Worm (Caenorhabditis elegans) whole organism, L1 larva: Measurements from ENCODE around the gene nhr-185.
A peak's percentile ranks its signal among the peaks of the same experiment; 100 is the strongest.

ENCODE experiments used
- C04F5.9 ChIP-seq: sonication (generic microtip); optimal IDR thresholded peaks from 2 replicates; lab custom pipeline; 2016; ENCODE audit warnings: missing genetic modification characterization, missing compliant biosample characterization
- C34B4.2 ChIP-seq: sonication (generic microtip); optimal IDR thresholded peaks from 2 replicates; lab custom pipeline; 2017; ENCODE audit warnings: mild to moderate bottlenecking, missing genetic modification characterization, missing compliant biosample characterization
- Y116A8C.19 ChIP-seq: sonication (generic microtip); optimal IDR thresholded peaks from 2 replicates; lab custom pipeline; 2016; ENCODE audit warnings: missing compliant biosample characterization, missing genetic modification characterization, borderline replicate concordance
- aha-1 ChIP-seq: fragments of 150-350 bp; optimal IDR thresholded peaks from 2 replicates; lab custom pipeline; 2014; ENCODE audit warnings: missing biosample characterization, missing genetic modification characterization
- aly-2 ChIP-seq: fragments of 150-350 bp; optimal IDR thresholded peaks from 2 replicates; lab custom pipeline; 2014; ENCODE audit warnings: missing biosample characterization, missing genetic modification characterization
- ama-1 ChIP-seq: fragments of 150-350 bp; optimal IDR thresholded peaks from 2 replicates; lab custom pipeline; 2014
- ceh-8 ChIP-seq: fragments of 200-800 bp; sonication (Bioruptor generic); optimal IDR thresholded peaks from 2 replicates; lab custom pipeline; 2018; ENCODE audit warnings: mild to moderate bottlenecking, missing genetic modification characterization, moderate library complexity, missing compliant biosample characterization
- ceh-88 ChIP-seq: fragments of 200-800 bp; sonication (Bioruptor generic); IDR thresholded peaks from 2 replicates; pipeline ENCODE4 v1.3.6; 2022; ENCODE audit warnings: missing genetic modification characterization, missing compliant biosample characterization
- dpl-1 ChIP-seq, 3 experiments: fragments of 150-350 bp in 2 of 3; sonication (generic microtip) in 1 of 3; optimal IDR thresholded peaks; 2 replicates each; lab custom pipeline; 2014 to 2017; ENCODE audit warnings: missing biosample characterization in 3 of 3, missing genetic modification characterization in 3 of 3, missing genetic modification reagents in 3 of 3
- dsc-1 ChIP-seq: sonication (generic microtip); optimal IDR thresholded peaks from 2 replicates; lab custom pipeline; 2016; ENCODE audit warnings: mild to moderate bottlenecking, missing genetic modification characterization, missing compliant biosample characterization
- efl-3 ChIP-seq: fragments of 200-800 bp; sonication (Bioruptor generic); optimal IDR thresholded peaks from 2 replicates; lab custom pipeline; 2018; ENCODE audit warnings: mild to moderate bottlenecking, missing genetic modification characterization, missing compliant biosample characterization
- egl-13 ChIP-seq: sonication (generic microtip); optimal IDR thresholded peaks from 2 replicates; lab custom pipeline; 2016; ENCODE audit warnings: missing genotype, missing genetic modification reagents, missing genetic modification characterization, missing compliant biosample characterization
- elt-2 ChIP-seq: sonication (generic microtip); optimal IDR thresholded peaks from 2 replicates; lab custom pipeline; 2016; ENCODE audit warnings: missing genetic modification characterization, mild to moderate bottlenecking, inconsistent platforms, missing compliant biosample characterization, missing genetic modification reagents
- elt-3 ChIP-seq, 6 experiments: fragments of 150-350 bp in 1 of 6; sonication (generic microtip); optimal IDR thresholded peaks; 2 replicates each; lab custom pipeline; 2017 to 2018; ENCODE audit warnings: missing biosample characterization in 6 of 6, missing genetic modification characterization in 6 of 6, inconsistent platforms in 1 of 6
- fkh-4 ChIP-seq: sonication (generic microtip); optimal IDR thresholded peaks from 2 replicates; lab custom pipeline; 2016; ENCODE audit warnings: missing compliant biosample characterization, missing genetic modification characterization, borderline replicate concordance
- fkh-8 ChIP-seq: sonication (generic microtip); optimal IDR thresholded peaks from 2 replicates; lab custom pipeline; 2016; ENCODE audit warnings: mild to moderate bottlenecking, missing genetic modification characterization, missing compliant biosample characterization
- fos-1 ChIP-seq: fragments of 150-350 bp; optimal IDR thresholded peaks from 2 replicates; lab custom pipeline; 2014; ENCODE audit warnings: missing biosample characterization, missing genetic modification characterization
- grh-1 ChIP-seq: fragments of 200-800 bp; sonication (Bioruptor generic); IDR thresholded peaks from 2 replicates; pipeline ENCODE4 v1.3.6; 2022; ENCODE audit warnings: missing genetic modification reagents, missing genetic modification characterization, missing compliant biosample characterization
- hlh-4 ChIP-seq: sonication (generic microtip); optimal IDR thresholded peaks from 2 replicates; lab custom pipeline; 2016; ENCODE audit warnings: mild to moderate bottlenecking, missing genetic modification characterization, missing compliant biosample characterization
- irx-1 ChIP-seq: sonication (generic microtip); optimal IDR thresholded peaks from 2 replicates; lab custom pipeline; 2016; ENCODE audit warnings: missing genetic modification characterization, missing compliant biosample characterization
- isw-1 ChIP-seq: fragments of 200-800 bp; sonication (Bioruptor generic); IDR thresholded peaks from 2 replicates; pipeline ENCODE4 v1.3.6; 2022; ENCODE audit warnings: missing genetic modification characterization, missing compliant biosample characterization
- jun-1 ChIP-seq: fragments of 150-350 bp; optimal IDR thresholded peaks from 2 replicates; lab custom pipeline; 2014; ENCODE audit warnings: missing biosample characterization, missing genetic modification reagents, missing genetic modification characterization
- lin-13 ChIP-seq: fragments of 150-350 bp; optimal IDR thresholded peaks from 2 replicates; lab custom pipeline; 2014; ENCODE audit warnings: missing biosample characterization, missing genetic modification reagents, missing genetic modification characterization
- lin-14 ChIP-seq: fragments of 200-800 bp; sonication (Bioruptor generic); optimal IDR thresholded peaks from 2 replicates; lab custom pipeline; 2018; ENCODE audit warnings: mild to moderate bottlenecking, missing genetic modification characterization, moderate library complexity, missing compliant biosample characterization
- lin-15B ChIP-seq: fragments of 150-350 bp; sonication (generic microtip); optimal IDR thresholded peaks from 3 replicates; lab custom pipeline; 2014; ENCODE audit warnings: missing biosample characterization, missing genetic modification characterization
- lsy-2 ChIP-seq, 2 experiments: fragments of 150-350 bp; optimal IDR thresholded peaks; 2 replicates each; lab custom pipeline; 2014; ENCODE audit warnings: missing biosample characterization in 2 of 2, missing genetic modification characterization in 2 of 2
- mep-1 ChIP-seq: fragments of 150-350 bp; optimal IDR thresholded peaks from 2 replicates; lab custom pipeline; 2014; ENCODE audit warnings: missing biosample characterization, missing genetic modification characterization
- nhr-11 ChIP-seq: fragments of 150-350 bp; optimal IDR thresholded peaks from 2 replicates; lab custom pipeline; 2014; ENCODE audit warnings: missing biosample characterization, missing genetic modification characterization
- nhr-12 ChIP-seq: sonication (generic microtip); optimal IDR thresholded peaks from 2 replicates; lab custom pipeline; 2017; ENCODE audit warnings: missing biosample characterization, missing genetic modification characterization
- nhr-20 ChIP-seq: sonication (generic microtip); optimal IDR thresholded peaks from 2 replicates; lab custom pipeline; 2016; ENCODE audit warnings: mild to moderate bottlenecking, missing genetic modification characterization, missing compliant biosample characterization
- nhr-28 ChIP-seq: fragments of 150-350 bp; optimal IDR thresholded peaks from 2 replicates; lab custom pipeline; 2014; ENCODE audit warnings: missing biosample characterization, missing genetic modification characterization
- nhr-47 ChIP-seq: sonication (generic microtip); optimal IDR thresholded peaks from 2 replicates; lab custom pipeline; 2016; ENCODE audit warnings: mild to moderate bottlenecking, missing genetic modification characterization, moderate library complexity, missing compliant biosample characterization
- nhr-71 ChIP-seq: sonication (generic microtip); optimal IDR thresholded peaks from 2 replicates; lab custom pipeline; 2016; ENCODE audit warnings: mild to moderate bottlenecking, missing genetic modification characterization, moderate library complexity, missing compliant biosample characterization
- nhr-76 ChIP-seq: sonication (generic microtip); optimal IDR thresholded peaks from 2 replicates; lab custom pipeline; 2017; ENCODE audit warnings: missing biosample characterization, missing genetic modification characterization
- nhr-77 ChIP-seq: fragments of 150-350 bp; optimal IDR thresholded peaks from 2 replicates; lab custom pipeline; 2014; ENCODE audit warnings: missing biosample characterization, missing genetic modification characterization
- nhr-84 ChIP-seq: sonication (generic microtip); optimal IDR thresholded peaks from 2 replicates; lab custom pipeline; 2017; ENCODE audit warnings: missing biosample characterization, missing genetic modification characterization
- pag-3 ChIP-seq: sonication (generic microtip); optimal IDR thresholded peaks from 2 replicates; lab custom pipeline; 2017; ENCODE audit warnings: missing genetic modification characterization, mild to moderate bottlenecking, missing compliant biosample characterization, antibody characterized with exemption, borderline replicate concordance; ENCODE audit not compliant: insufficient read depth
- pax-3 ChIP-seq: fragments of 200-800 bp; sonication (Bioruptor generic); optimal IDR thresholded peaks from 2 replicates; lab custom pipeline; 2018; ENCODE audit warnings: mild to moderate bottlenecking, missing genetic modification characterization, moderate library complexity, missing compliant biosample characterization
- pqm-1 ChIP-seq: sonication (generic microtip); optimal IDR thresholded peaks from 3 replicates; lab custom pipeline; 2017; ENCODE audit warnings: missing biosample characterization, missing genetic modification characterization
- skn-1 ChIP-seq: fragments of 150-350 bp; optimal IDR thresholded peaks from 2 replicates; lab custom pipeline; 2014; ENCODE audit warnings: missing biosample characterization, missing genetic modification characterization
- sox-4 ChIP-seq: sonication (generic microtip); optimal IDR thresholded peaks from 2 replicates; lab custom pipeline; 2016; ENCODE audit warnings: missing genetic modification characterization, missing compliant biosample characterization
- sptf-1 ChIP-seq: fragments of 150-350 bp; optimal IDR thresholded peaks from 2 replicates; lab custom pipeline; 2014; ENCODE audit warnings: missing biosample characterization, missing genetic modification characterization
- swsn-7 ChIP-seq: sonication (generic microtip); optimal IDR thresholded peaks from 2 replicates; lab custom pipeline; 2016; ENCODE audit warnings: missing genetic modification characterization, missing compliant biosample characterization
- tbx-2 ChIP-seq: sonication (generic microtip); optimal IDR thresholded peaks from 2 replicates; lab custom pipeline; 2016; ENCODE audit warnings: missing genetic modification characterization, missing compliant biosample characterization
- tlp-1 ChIP-seq: fragments of 150-350 bp; optimal IDR thresholded peaks from 2 replicates; lab custom pipeline; 2014; ENCODE audit warnings: missing biosample characterization, missing genetic modification characterization
- unc-62 ChIP-seq: fragments of 150-350 bp; optimal IDR thresholded peaks from 2 replicates; lab custom pipeline; 2014; ENCODE audit warnings: missing biosample characterization, missing genetic modification reagents, missing genetic modification characterization
- xbp-1 ChIP-seq: sonication (generic microtip); optimal IDR thresholded peaks from 2 replicates; lab custom pipeline; 2016; ENCODE audit warnings: missing genetic modification characterization, missing compliant biosample characterization
- ztf-4 ChIP-seq: fragments of 150-350 bp; optimal IDR thresholded peaks from 2 replicates; lab custom pipeline; 2014; ENCODE audit warnings: missing biosample characterization, missing genetic modification characterization

Gene nhr-185

DNA sequence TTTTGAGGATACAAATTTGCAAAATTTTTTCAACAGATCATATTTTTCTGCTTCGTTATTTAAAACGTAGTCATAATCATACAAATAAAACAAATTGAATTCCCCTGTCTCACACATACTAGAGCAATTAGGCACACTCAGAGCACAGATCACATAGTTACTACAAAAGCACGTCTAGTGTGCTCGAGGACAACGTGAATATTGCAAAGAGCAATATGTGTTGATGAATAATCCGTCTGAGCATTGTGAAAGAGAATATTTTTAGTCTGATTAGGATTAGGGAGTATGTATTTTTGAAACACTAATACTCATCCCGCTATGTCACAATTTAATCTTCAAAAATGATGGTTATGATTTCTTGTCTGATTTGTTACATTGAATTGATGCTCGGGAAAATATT is 30.1 kb upstream of the nhr-185 start:
- peak; percentile 13 for TF ChIP-seq nhr-47 (tag; lab: Kevin White, UChicago)
- no peak for TF ChIP-seq efl-3
- peak; percentile 75 for TF ChIP-seq fkh-8 (tag; lab: Kevin White, UChicago)
- no peak for TF ChIP-seq lin-15B
- no peak for TF ChIP-seq jun-1
- TF ChIP-seq pax-3: peak; percentile 14
- peak; percentile 5 for TF ChIP-seq nhr-71 (tag; lab: Kevin White, UChicago)
- no peak for TF ChIP-seq skn-1 (tag; lab: Kevin White, UChicago)
- no peak for TF ChIP-seq ztf-4 (tag; lab: Kevin White, UChicago)
- no peak for TF ChIP-seq tbx-2
- no peak for TF ChIP-seq elt-3 (tag; optimal IDR thresholded peaks at IDR 0.05; lab: Kevin White, UChicago)
- no peak for TF ChIP-seq grh-1 (GFP tag; lab: Robert Waterston, UW)
- no peak for TF ChIP-seq ceh-88 (GFP tag; lab: Robert Waterston, UW)
- TF ChIP-seq egl-13 (tag; lab: Kevin White, UChicago): no peak
- no peak for TF ChIP-seq dpl-1 (GFP tag; optimal IDR thresholded peaks at IDR 0.05; lab: Kevin White, UChicago)
- TF ChIP-seq unc-62 (GFP tag; lab: Kevin White, UChicago): no peak
- TF ChIP-seq aha-1 (tag; lab: Kevin White, UChicago): no peak
- TF ChIP-seq xbp-1 (tag; lab: Kevin White, UChicago): no peak
- peak; percentile 85 for TF ChIP-seq dsc-1
- TF ChIP-seq nhr-76 (tag; lab: Kevin White, UChicago): no peak
- TF ChIP-seq tlp-1: no peak
- TF ChIP-seq nhr-84 (tag; lab: Kevin White, UChicago): no peak
- TF ChIP-seq fos-1 (tag; lab: Kevin White, UChicago): no peak
- no peak for TF ChIP-seq swsn-7
- no peak for TF ChIP-seq mep-1 (tag; lab: Kevin White, UChicago)
- TF ChIP-seq ama-1: no peak

DNA sequence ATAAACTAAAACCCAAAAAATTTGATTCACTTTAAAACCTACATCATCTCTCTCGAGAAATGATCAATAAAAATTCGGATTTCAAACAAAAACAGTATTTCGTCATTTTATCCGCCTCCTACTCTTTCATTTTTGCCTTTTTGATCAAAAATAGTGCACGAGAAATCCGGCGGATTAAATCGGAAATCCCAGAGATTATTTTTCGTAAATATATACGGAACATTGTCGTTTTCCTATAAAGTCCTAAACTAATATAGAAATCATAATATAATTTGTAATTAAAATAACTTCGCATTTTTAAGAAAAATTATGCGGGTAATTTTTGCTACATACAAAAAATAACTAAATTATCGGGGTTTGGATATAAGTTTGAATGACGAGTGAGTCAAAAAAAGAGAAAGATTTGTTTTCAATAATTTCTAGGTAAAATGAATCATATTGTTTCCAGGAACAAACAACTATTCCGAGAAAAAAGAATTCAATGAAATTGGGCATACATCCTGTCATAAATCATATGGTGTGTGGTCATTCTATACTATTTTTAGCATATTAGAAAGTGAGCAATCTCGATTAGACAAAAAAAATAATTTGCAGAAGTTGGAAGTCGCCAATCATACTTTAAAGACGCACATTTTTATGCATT is 27.1 kb upstream of the nhr-185 start, which contains the start of gene nhr-158:
TSS of gene nhr-158 (minus strand) at position 51 of the 643 bp plus-strand sequence.
- TF ChIP-seq elt-2 (tag; lab: Kevin White, UChicago): no peak
- peak; percentile 18 for TF ChIP-seq swsn-7
- TF ChIP-seq sptf-1: no peak
- peak; percentile 83 for TF ChIP-seq nhr-71 (tag; lab: Kevin White, UChicago)
- TF ChIP-seq isw-1 (GFP tag; lab: Robert Waterston, UW): no peak
- TF ChIP-seq pax-3: peak; percentile 36
- peak; percentile 18 for TF ChIP-seq fkh-4 (tag; lab: Kevin White, UChicago)
- TF ChIP-seq pag-3: no peak
- peak in 1 of 2 experiments; percentile 45 for TF ChIP-seq lsy-2 (tag; optimal IDR thresholded peaks at IDR 0.05; lab: Kevin White, UChicago)
- peak; percentile 90 for TF ChIP-seq fkh-8 (tag; lab: Kevin White, UChicago)
- peak; percentile 48 for TF ChIP-seq nhr-11
- TF ChIP-seq lin-14 (GFP tag; lab: Kevin White, UChicago): peak; percentile 43
- TF ChIP-seq fos-1 (tag; lab: Kevin White, UChicago): peak; percentile 61
- TF ChIP-seq nhr-47 (tag; lab: Kevin White, UChicago): peak; percentile 86
- peak; percentile 37 for TF ChIP-seq sox-4 (tag; lab: Kevin White, UChicago)
- TF ChIP-seq C34B4.2 (tag; lab: Kevin White, UChicago): no peak
- TF ChIP-seq nhr-20 (tag; lab: Kevin White, UChicago): peak; percentile 32
- TF ChIP-seq dsc-1: peak; percentile 94
- TF ChIP-seq, all 84 proteins: peak for 13

DNA sequence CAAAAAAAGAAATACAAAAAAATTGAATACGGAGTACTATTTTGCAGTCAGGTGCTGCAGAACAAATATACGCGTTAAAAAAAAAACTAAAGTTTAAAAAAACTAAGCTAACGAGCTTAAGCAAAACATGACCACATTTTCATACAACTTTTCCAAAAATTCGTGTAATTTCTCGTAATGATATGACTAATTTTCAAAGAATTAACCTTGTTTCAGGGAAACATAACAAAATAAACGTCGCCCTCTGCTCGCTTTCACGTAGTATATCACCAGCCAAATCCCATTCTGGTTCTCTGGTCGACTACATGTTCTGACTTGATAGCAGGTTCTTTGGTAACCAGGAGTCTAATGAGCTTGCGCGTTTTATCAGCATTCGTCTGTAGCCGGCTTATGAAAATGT is 23.2 kb upstream of the nhr-185 start:
- TF ChIP-seq ceh-8: peak; percentile 10
- no peak for TF ChIP-seq Y116A8C.19 (tag; lab: Kevin White, UChicago)
- TF ChIP-seq nhr-12 (tag; lab: Kevin White, UChicago): no peak
- TF ChIP-seq elt-3 (tag; optimal IDR thresholded peaks at IDR 0.05; lab: Kevin White, UChicago): no peak
- TF ChIP-seq nhr-76 (tag; lab: Kevin White, UChicago): no peak
- TF ChIP-seq aly-2: no peak
- TF ChIP-seq pqm-1: no peak
- TF ChIP-seq lin-14 (GFP tag; lab: Kevin White, UChicago): peak; percentile 37
- TF ChIP-seq irx-1 (tag; lab: Kevin White, UChicago): peak; percentile 22
- TF ChIP-seq nhr-28: no peak
- TF ChIP-seq lin-13 (GFP tag; lab: Kevin White, UChicago): no peak
- TF ChIP-seq tbx-2: no peak
- TF ChIP-seq nhr-47 (tag; lab: Kevin White, UChicago): peak; percentile 90
- peak; percentile 65 for TF ChIP-seq hlh-4 (tag; lab: Kevin White, UChicago)
- TF ChIP-seq unc-62 (GFP tag; lab: Kevin White, UChicago): no peak
- TF ChIP-seq ama-1: no peak
- no peak for TF ChIP-seq sptf-1
- TF ChIP-seq fos-1 (tag; lab: Kevin White, UChicago): peak; percentile 70
- TF ChIP-seq nhr-77 (tag; lab: Kevin White, UChicago): no peak
- TF ChIP-seq fkh-8 (tag; lab: Kevin White, UChicago): peak; percentile 99
- TF ChIP-seq C04F5.9: no peak
- no peak for TF ChIP-seq nhr-84 (tag; lab: Kevin White, UChicago)
